Fruit fly (Drosophila melanogaster) whole organism, embryonic: ENCODE measurements around the gene CG43136.

Source experiments
- Atf6 ChIP-seq: fragments of 200-800 bp; sonication (Bioruptor generic); IDR thresholded peaks from 2 replicates; pipeline ENCODE4 v1.3.6; 2022; ENCODE audit warnings: missing biosample characterization, missing genetic modification characterization
- CG10321 ChIP-seq: fragments of 200-800 bp; sonication (Bioruptor generic); IDR thresholded peaks from 2 replicates; pipeline ENCODE4 v1.3.6; 2022; ENCODE audit warnings: missing biosample characterization, missing genetic modification characterization
- CG11398 ChIP-seq: fragments of 200-800 bp; sonication (Bioruptor generic); optimal IDR thresholded peaks from 2 replicates; lab custom pipeline; 2016; ENCODE audit warnings: missing biosample characterization, missing genetic modification characterization
- CG11504 ChIP-seq: fragments of 200-800 bp; sonication (Bioruptor generic); optimal IDR thresholded peaks from 3 replicates; lab custom pipeline; 2019; ENCODE audit warnings: missing biosample characterization, mild to moderate bottlenecking, missing genetic modification characterization, moderate library complexity
- CG13624 ChIP-seq: fragments of 200-800 bp; sonication (Bioruptor generic); optimal IDR thresholded peaks from 2 replicates; lab custom pipeline; 2016; ENCODE audit warnings: missing biosample characterization, missing genetic modification characterization
- CG14710 ChIP-seq: fragments of 200-800 bp; sonication (Bioruptor generic); optimal IDR thresholded peaks from 3 replicates; lab custom pipeline; 2019; ENCODE audit warnings: missing biosample characterization, mild to moderate bottlenecking, missing genetic modification characterization, moderate library complexity
- CG1603 ChIP-seq: fragments of 200-800 bp; sonication (Bioruptor generic); optimal IDR thresholded peaks from 2 replicates; lab custom pipeline; 2019; ENCODE audit warnings: missing biosample characterization, mild to moderate bottlenecking, missing genetic modification characterization, moderate library complexity
- CG17568 ChIP-seq: fragments of 200-800 bp; sonication (Bioruptor generic); optimal IDR thresholded peaks from 2 replicates; lab custom pipeline; 2018; ENCODE audit warnings: missing biosample characterization, mild to moderate bottlenecking, missing genetic modification characterization, moderate library complexity
- CG31441 ChIP-seq: fragments of 200-800 bp; sonication (Bioruptor generic); IDR thresholded peaks from 2 replicates; pipeline ENCODE4 v1.3.6; 2022; ENCODE audit warnings: missing biosample characterization, missing genetic modification characterization
- CG3163 ChIP-seq: fragments of 200-800 bp; sonication (Bioruptor generic); optimal IDR thresholded peaks from 3 replicates; lab custom pipeline; 2016; ENCODE audit warnings: missing biosample characterization, missing genetic modification characterization
- CG32767 ChIP-seq: fragments of 200-800 bp; sonication (Bioruptor generic); IDR thresholded peaks from 2 replicates; pipeline ENCODE4 v1.3.6; 2022; ENCODE audit warnings: missing biosample characterization, missing genetic modification characterization
- CG4282 ChIP-seq: fragments of 200-800 bp; sonication (Bioruptor generic); optimal IDR thresholded peaks from 2 replicates; lab custom pipeline; 2016; ENCODE audit warnings: missing biosample characterization, missing genetic modification characterization
- CG4404 ChIP-seq: fragments of 200-800 bp; sonication (Bioruptor generic); IDR thresholded peaks from 2 replicates; pipeline ENCODE4 v1.3.6; 2022; ENCODE audit warnings: missing biosample characterization, missing genetic modification characterization
- CG4730 ChIP-seq: fragments of 200-800 bp; sonication (Bioruptor generic); IDR thresholded peaks from 2 replicates; pipeline ENCODE4 v1.3.6; 2022; ENCODE audit warnings: missing biosample characterization, missing genetic modification characterization
- CG5245 ChIP-seq: fragments of 200-800 bp; sonication (Bioruptor generic); optimal IDR thresholded peaks from 3 replicates; lab custom pipeline; 2016; ENCODE audit warnings: missing biosample characterization, missing genetic modification characterization
- CG6689 ChIP-seq: fragments of 200-800 bp; sonication (Bioruptor generic); IDR thresholded peaks from 2 replicates; pipeline ENCODE4 v1.3.6; 2022; ENCODE audit warnings: missing biosample characterization, missing genetic modification characterization
- CG7271 ChIP-seq: fragments of 200-800 bp; sonication (Bioruptor generic); optimal IDR thresholded peaks from 2 replicates; lab custom pipeline; 2018; ENCODE audit warnings: missing biosample characterization, mild to moderate bottlenecking, missing genetic modification characterization, moderate library complexity
- CG7745 ChIP-seq: fragments of 200-800 bp; sonication (Bioruptor generic); optimal IDR thresholded peaks from 2 replicates; lab custom pipeline; 2018; ENCODE audit warnings: missing biosample characterization, mild to moderate bottlenecking, missing genetic modification characterization, moderate library complexity
- CG7928 ChIP-seq: fragments of 200-800 bp; sonication (Bioruptor generic); optimal IDR thresholded peaks from 2 replicates; lab custom pipeline; 2017; ENCODE audit warnings: missing biosample characterization, mild to moderate bottlenecking, missing genetic modification characterization
- CG8290 ChIP-seq, 3 experiments: fragments of 200-800 bp; sonication (Bioruptor generic); optimal IDR thresholded peaks; 2 replicates each; lab custom pipeline; 2016 to 2019; ENCODE audit warnings: missing biosample characterization in 3 of 3, missing genetic modification characterization in 3 of 3, mild to moderate bottlenecking in 2 of 3, moderate library complexity in 1 of 3
- CG9437 ChIP-seq: fragments of 200-800 bp; sonication (Bioruptor generic); optimal IDR thresholded peaks from 2 replicates; lab custom pipeline; 2018; ENCODE audit warnings: missing biosample characterization, mild to moderate bottlenecking, missing genetic modification characterization
- Dek ChIP-seq: fragments of 200-800 bp; sonication (Bioruptor generic); optimal IDR thresholded peaks from 3 replicates; lab custom pipeline; 2019; ENCODE audit warnings: missing biosample characterization, mild to moderate bottlenecking, missing genetic modification characterization, moderate library complexity
- Dip3 ChIP-seq: fragments of 200-800 bp; sonication (Bioruptor generic); optimal IDR thresholded peaks from 3 replicates; lab custom pipeline; 2016; ENCODE audit warnings: missing biosample characterization, missing genetic modification characterization
- H2.0 ChIP-seq: fragments of 200-800 bp; sonication (Bioruptor generic); IDR thresholded peaks from 2 replicates; pipeline ENCODE4 v1.3.6; 2022; ENCODE audit warnings: missing biosample characterization, missing genetic modification characterization
- HLH4C ChIP-seq: fragments of 200-800 bp; sonication (Bioruptor generic); IDR thresholded peaks from 3 replicates; pipeline ENCODE4 v1.3.6; 2022; ENCODE audit warnings: missing biosample characterization, missing genetic modification characterization; ENCODE audit not compliant: partially characterized antibody
- Sry-δ ChIP-seq: fragments of 200-800 bp; sonication (Bioruptor generic); optimal IDR thresholded peaks from 2 replicates; lab custom pipeline; 2016; ENCODE audit warnings: missing biosample characterization, missing genetic modification characterization
- Taf1 ChIP-seq: fragments of 200-800 bp; sonication (Bioruptor generic); IDR thresholded peaks from 2 replicates; pipeline ENCODE4 v1.3.6; 2022; ENCODE audit warnings: missing biosample characterization, missing genetic modification characterization
- Xbp1 ChIP-seq: fragments of 200-800 bp; sonication (Bioruptor generic); optimal IDR thresholded peaks from 3 replicates; lab custom pipeline; 2016; ENCODE audit warnings: missing biosample characterization, mild to moderate bottlenecking, missing genetic modification characterization
- Xrp1 ChIP-seq: fragments of 200-800 bp; sonication (Bioruptor generic); IDR thresholded peaks from 2 replicates; pipeline ENCODE4 v1.3.6; 2022; ENCODE audit warnings: missing biosample characterization, missing genetic modification characterization
- ap ChIP-seq: fragments of 200-800 bp; sonication (Bioruptor generic); IDR thresholded peaks from 2 replicates; pipeline ENCODE4 v1.3.6; 2022; ENCODE audit warnings: missing biosample characterization, missing genetic modification characterization
- ash1 ChIP-seq: fragments of 200-800 bp; sonication (Bioruptor generic); optimal IDR thresholded peaks from 2 replicates; lab custom pipeline; 2018; ENCODE audit warnings: missing biosample characterization, mild to moderate bottlenecking, missing genetic modification characterization
- chm ChIP-seq: fragments of 200-800 bp; sonication (Bioruptor generic); IDR thresholded peaks from 2 replicates; pipeline ENCODE4 v1.3.6; 2022; ENCODE audit warnings: missing biosample characterization, missing genetic modification characterization
- ci ChIP-seq: fragments of 200-800 bp; sonication (Bioruptor generic); IDR thresholded peaks from 3 replicates; pipeline ENCODE4 v1.3.6; 2022; ENCODE audit warnings: missing biosample characterization, missing genetic modification characterization
- croc ChIP-seq: fragments of 200-800 bp; sonication (Bioruptor generic); conservative IDR thresholded peaks from 3 replicates; pipeline ENCODE4 v1.3.6; 2022; ENCODE audit warnings: missing biosample characterization, missing genetic modification characterization
- ewg ChIP-seq: fragments of 200-800 bp; sonication (Bioruptor generic); optimal IDR thresholded peaks from 3 replicates; lab custom pipeline; 2017; ENCODE audit warnings: mild to moderate bottlenecking, missing biosample characterization, missing genetic modification reagents, missing genetic modification characterization
- ftz-f1 ChIP-seq: fragments of 200-800 bp; sonication (Bioruptor generic); optimal IDR thresholded peaks from 2 replicates; lab custom pipeline; 2016; ENCODE audit warnings: missing biosample characterization, missing genetic modification characterization
- hkb ChIP-seq, 2 experiments: fragments of 200-800 bp in 1 of 2; fragments of >200 bp in 1 of 2; sonication (Bioruptor generic) in 1 of 2; IDR thresholded peaks in 1 of 2; optimal IDR thresholded peaks in 1 of 2; 2 replicates each; pipeline versions ENCODE4 v1.3.6 to Lab custom; 2017 to 2022; ENCODE audit warnings: missing biosample characterization in 1 of 2, missing genetic modification characterization in 1 of 2
- lov ChIP-seq, 2 experiments: fragments of 200-800 bp in 1 of 2; fragments of >200 bp in 1 of 2; sonication (Bioruptor generic) in 1 of 2; IDR thresholded peaks in 1 of 2; optimal IDR thresholded peaks in 1 of 2; 2 replicates in 1 of 2; 3 replicates in 1 of 2; pipeline versions ENCODE4 v1.3.6 to Lab custom; 2017 to 2022; ENCODE audit warnings: missing biosample characterization in 1 of 2, missing genetic modification characterization in 1 of 2
- nerfin-2 ChIP-seq: fragments of 200-800 bp; sonication (Bioruptor generic); IDR thresholded peaks from 2 replicates; pipeline ENCODE4 v1.3.6; 2022; ENCODE audit warnings: missing biosample characterization, missing genetic modification characterization; ENCODE audit not compliant: partially characterized antibody
- otp ChIP-seq: fragments of 200-800 bp; sonication (Bioruptor generic); IDR thresholded peaks from 3 replicates; pipeline ENCODE4, ENCODE4 v1.3.6; 2022; ENCODE audit warnings: missing biosample characterization, missing genetic modification characterization
- prd ChIP-seq, 3 experiments: fragments of >200 bp in 2 of 3; fragments of 200-800 bp in 1 of 3; sonication (Bioruptor generic) in 1 of 3; optimal IDR thresholded peaks in 2 of 3; IDR thresholded peaks in 1 of 3; 2 replicates in 2 of 3; 3 replicates in 1 of 3; pipeline versions ENCODE4 v1.3.6 to Lab custom; 2017 to 2022; ENCODE audit warnings: missing biosample characterization in 1 of 3, missing genetic modification characterization in 1 of 3
- psq ChIP-seq: fragments of 200-800 bp; sonication (Bioruptor generic); optimal IDR thresholded peaks from 2 replicates; lab custom pipeline; 2017; ENCODE audit warnings: missing biosample characterization, missing genetic modification characterization
- sima ChIP-seq: fragments of 200-800 bp; sonication (Bioruptor generic); optimal IDR thresholded peaks from 2 replicates; lab custom pipeline; 2016; ENCODE audit warnings: missing biosample characterization, missing genetic modification characterization
- sisA ChIP-seq: fragments of 200-800 bp; sonication (Bioruptor generic); IDR thresholded peaks from 2 replicates; pipeline ENCODE4 v1.3.6; 2022; ENCODE audit warnings: missing biosample characterization, missing genetic modification characterization
- ssp ChIP-seq: fragments of 200-800 bp; sonication (Bioruptor generic); IDR thresholded peaks from 2 replicates; pipeline ENCODE4 v1.3.6; 2022; ENCODE audit warnings: missing biosample characterization, missing genetic modification characterization
- sug ChIP-seq: fragments of 200-800 bp; optimal IDR thresholded peaks from 2 replicates; lab custom pipeline; 2019; ENCODE audit warnings: missing biosample characterization, mild to moderate bottlenecking, missing genetic modification characterization, moderate library complexity
- toy ChIP-seq: fragments of 200-800 bp; sonication (Bioruptor generic); IDR thresholded peaks from 2 replicates; pipeline ENCODE4 v1.3.6; 2022; ENCODE audit warnings: missing biosample characterization, missing genetic modification characterization
- unpg ChIP-seq: fragments of 200-800 bp; sonication (Bioruptor generic); optimal IDR thresholded peaks from 3 replicates; lab custom pipeline; 2018; ENCODE audit warnings: missing biosample characterization, mild to moderate bottlenecking, missing genetic modification characterization, moderate library complexity
- vnd ChIP-seq: fragments of 200-800 bp; sonication (Bioruptor generic); IDR thresholded peaks from 3 replicates; pipeline ENCODE4 v1.3.6; 2022; ENCODE audit warnings: missing biosample characterization, missing genetic modification characterization; ENCODE audit not compliant: partially characterized antibody

Gene CG43136

dm6 chrX:5888933-5889332 is 35.4 kb downstream of the CG43136 start (continued):
- no peak; the same call in 1 of the 2 replicates for TF ChIP-seq CG31441 (GFP tag; lab: Robert Waterston, UW)
- TF ChIP-seq Xrp1 (GFP tag; lab: Robert Waterston, UW) = peak; percentile 79
- no peak for TF ChIP-seq sug
- no peak for TF ChIP-seq H2.0 (GFP tag; lab: Robert Waterston, UW)
- TF ChIP-seq psq (GFP tag; lab: Kevin White, UChicago) = no peak
- peak; percentile 52 for TF ChIP-seq ewg (GFP tag; lab: Kevin White, UChicago)
- TF ChIP-seq otp (GFP tag; lab: Robert Waterston, UW) = no peak
- TF ChIP-seq HLH4C (GFP tag; lab: Robert Waterston, UW) = no peak
- TF ChIP-seq lov (optimal IDR thresholded peaks at IDR 0.05; lab: Kevin White, UChicago) = no peak
- peak; percentile 61; the same call in 1 of the 3 replicates for TF ChIP-seq lov (GFP tag; IDR thresholded peaks at IDR 0.05; lab: Robert Waterston, UW)
- TF ChIP-seq CG7745 (tag; lab: Kevin White, UChicago) = no peak
- TF ChIP-seq CG4282 (GFP tag; lab: Kevin White, UChicago) = no peak
- TF ChIP-seq CG17568 (GFP tag; lab: Kevin White, UChicago) = no peak
- TF ChIP-seq ap = no peak
- no peak for TF ChIP-seq CG3163
- 0 out of 2 replicates have a peak, but pooled peaks have one; percentile 21 for TF ChIP-seq CG4730
- no peak for TF ChIP-seq Sry-δ (GFP tag; lab: Kevin White, UChicago)
- peak; percentile 26; the same call in 1 of the 2 replicates for TF ChIP-seq sisA
- TF ChIP-seq CG9437 (GFP tag; lab: Kevin White, UChicago) = no peak
- TF ChIP-seq sima (GFP tag; lab: Kevin White, UChicago) = no peak
- peak; percentile 29 for TF ChIP-seq unpg
- no peak for TF ChIP-seq Atf6 (GFP tag; lab: Robert Waterston, UW)
- peak; percentile 34 for TF ChIP-seq CG14710
- peak; percentile 20 for TF ChIP-seq Xbp1
- TF ChIP-seq toy = no peak
- no peak for TF ChIP-seq CG13624 (GFP tag; lab: Kevin White, UChicago)
- TF ChIP-seq ssp (GFP tag; lab: Robert Waterston, UW) = no peak
- TF ChIP-seq CG7271 (tag; lab: Kevin White, UChicago) = no peak
- TF ChIP-seq CG4404 (GFP tag; lab: Robert Waterston, UW) = 0 out of 2 replicates have a peak, but pooled peaks have one; percentile 13
- TF ChIP-seq CG10321 (GFP tag; lab: Robert Waterston, UW) = no peak
- peak; percentile 63 for TF ChIP-seq CG1603
- TF ChIP-seq ftz-f1 (GFP tag; lab: Kevin White, UChicago) = no peak
- no peak for TF ChIP-seq vnd
- TF ChIP-seq nerfin-2 (GFP tag; lab: Robert Waterston, UW) = no peak
- TF ChIP-seq croc (GFP tag; lab: Robert Waterston, UW) = no peak
- TF ChIP-seq CG8290 (GFP tag; optimal IDR thresholded peaks at IDR 0.05; lab: Kevin White, UChicago) = no peak
- peak in 1 of 2 experiments; percentile 51 for TF ChIP-seq CG8290 (tag; optimal IDR thresholded peaks at IDR 0.05; lab: Kevin White, UChicago)
- TF ChIP-seq CG7928 = no peak
- TF ChIP-seq Dip3 (GFP tag; lab: Kevin White, UChicago) = no peak
- no peak for TF ChIP-seq ash1 (GFP tag; lab: Kevin White, UChicago)
- peak; percentile 42 for TF ChIP-seq CG11504
- no peak for TF ChIP-seq hkb (optimal IDR thresholded peaks at IDR 0.05; lab: Kevin White, UChicago)
- 0 out of 2 replicates have a peak, but pooled peaks have one; percentile 34 for TF ChIP-seq hkb (GFP tag; IDR thresholded peaks at IDR 0.05; lab: Robert Waterston, UW)
- TF ChIP-seq Taf1 (GFP tag; lab: Robert Waterston, UW) = no peak
- TF ChIP-seq CG11398 = no peak
- TF ChIP-seq chm = peak; percentile 61; the same call in 1 of the 2 replicates
- TF ChIP-seq CG6689 (GFP tag; lab: Robert Waterston, UW) = no peak
- TF ChIP-seq CG5245 (GFP tag; lab: Kevin White, UChicago) = no peak
- TF ChIP-seq ci (GFP tag; lab: Robert Waterston, UW) = peak; percentile 70; the same call in 1 of the 3 replicates
- no peak for TF ChIP-seq CG32767
- TF ChIP-seq prd (optimal IDR thresholded peaks at IDR 0.05; lab: Kevin White, UChicago) = no peak
- peak; percentile 42; the same call in 2 of the 3 replicates for TF ChIP-seq prd (GFP tag; IDR thresholded peaks at IDR 0.05; lab: Robert Waterston, UW)
- TF ChIP-seq Dek (tag; lab: Kevin White, UChicago) = no peak
